Fruit fly (Drosophila melanogaster): ENCODE measurements around the gene CG12078.

DNA sequence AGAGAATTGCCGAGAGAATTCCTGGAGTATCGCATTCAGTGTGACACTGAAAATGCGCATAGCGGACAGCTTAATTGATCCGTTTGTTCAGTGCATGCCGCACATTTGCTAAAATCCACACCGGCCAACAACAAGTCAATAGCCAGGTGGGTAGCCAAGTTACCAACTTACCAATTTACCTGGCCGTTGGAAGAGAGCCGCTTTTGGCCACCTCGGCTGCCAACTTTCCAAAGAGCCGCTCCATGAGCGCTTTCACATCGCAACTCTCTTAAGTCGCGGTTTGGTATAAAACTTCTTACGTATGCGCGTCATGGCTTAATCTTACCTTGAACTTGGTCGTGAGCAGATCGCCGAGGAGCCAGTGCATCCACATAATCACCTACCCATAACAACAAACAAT lies 35.8 kb upstream of the CG12078 start, which contains the start of gene CG12017:
- TF ChIP-seq pad (GFP tag; optimal IDR thresholded peaks at IDR 0.05) (no peak), tj (GFP tag; optimal IDR thresholded peaks at IDR 0.05) (no peak), CG7101 (tag; optimal IDR thresholded peaks at IDR 0.05) (no peak), CG5204 (GFP tag; optimal IDR thresholded peaks at IDR 0.05) (no peak), kay (GFP tag; ENCODE audit: borderline replicate concordance) (no peak), bab1 (GFP tag; optimal IDR thresholded peaks at IDR 0.05) (no peak), cic (GFP tag; optimal IDR thresholded peaks at IDR 0.05) (no peak), cnc (optimal IDR thresholded peaks at IDR 0.05) (no peak)

All from whole organism, adult.